Fruit fly (Drosophila melanogaster): ENCODE measurements around the gene Ndc80.
A peak's percentile ranks its signal among the peaks of the same experiment; 100 is the strongest.

Ndc80 gene

DNA sequence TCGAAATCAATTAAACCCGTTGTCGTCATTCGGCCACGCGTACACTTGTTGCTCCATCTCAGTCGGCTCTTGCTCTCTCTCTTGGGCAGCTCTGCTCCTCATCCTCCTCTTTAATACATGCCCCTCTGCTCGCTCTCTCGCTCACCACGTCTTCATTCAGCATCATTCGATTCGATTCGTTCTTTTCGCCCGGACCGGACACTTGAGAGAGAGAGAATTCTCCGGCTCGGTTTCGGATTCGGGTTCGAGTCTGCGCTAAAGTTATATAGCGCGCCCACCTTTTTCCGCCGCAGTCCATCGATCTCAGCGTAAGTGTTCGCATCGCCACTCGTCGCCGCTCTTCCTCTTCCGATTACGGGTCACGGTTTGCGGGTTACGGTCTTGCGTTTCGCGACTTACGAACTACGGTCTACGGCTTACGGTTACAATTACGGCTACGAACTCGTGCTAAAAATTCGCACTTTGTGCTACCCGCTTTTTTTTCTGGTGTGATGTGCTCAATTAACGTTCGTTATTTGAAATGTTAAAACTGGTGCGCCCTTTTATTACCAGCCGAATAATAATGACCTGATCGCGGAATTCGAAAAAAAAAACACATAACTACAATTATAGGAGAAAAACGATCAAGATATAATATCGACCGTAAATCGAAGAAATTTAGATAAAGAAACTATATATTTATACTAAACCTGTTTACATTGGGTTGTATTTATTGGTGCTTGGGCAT, 30.2 kb upstream of the Ndc80 start (continued):
- TF ChIP-seq CG3995 (GFP tag; optimal IDR thresholded peaks at IDR 0.05) (peak; percentile 86), CG13287 (GFP tag; IDR thresholded peaks at IDR 0.05; ENCODE audit: partially characterized antibody) (peak; percentile 28; the same call in 1 of the 2 replicates), CG7987 (GFP tag; optimal IDR thresholded peaks at IDR 0.05) (peak; percentile 36), Nf-YB (GFP tag; optimal IDR thresholded peaks at IDR 0.05) (peak; percentile 66), CG13894 (tag; optimal IDR thresholded peaks at IDR 0.05) (peak; percentile 66), Side (GFP tag; optimal IDR thresholded peaks at IDR 0.05) (no peak), Fer1 (GFP tag; optimal IDR thresholded peaks at IDR 0.05) (peak; percentile 54), CG9437 (GFP tag; optimal IDR thresholded peaks at IDR 0.05) (peak; percentile 74), CG7928 (GFP tag; optimal IDR thresholded peaks at IDR 0.05) (no peak), unpg (GFP tag; optimal IDR thresholded peaks at IDR 0.05) (peak; percentile 0), CG17912 (GFP tag; optimal IDR thresholded peaks at IDR 0.05) (no peak), CG3163 (GFP tag; optimal IDR thresholded peaks at IDR 0.05) (peak; percentile 7), Blimp-1 (GFP tag; optimal IDR thresholded peaks at IDR 0.05) (no peak), Stat92E (GFP tag; optimal IDR thresholded peaks at IDR 0.05) (no peak), Hand (GFP tag; optimal IDR thresholded peaks at IDR 0.05) (no peak), CG32532 (GFP tag; IDR thresholded peaks at IDR 0.05) (peak; percentile 48; the same call in 1 of the 2 replicates), CG4424 (GFP tag; optimal IDR thresholded peaks at IDR 0.05) (no peak), CG13424 (tag; optimal IDR thresholded peaks at IDR 0.05) (no peak), NfI (GFP tag; optimal IDR thresholded peaks at IDR 0.05) (no peak), ato (GFP tag; IDR thresholded peaks at IDR 0.05; ENCODE audit: partially characterized antibody) (0 out of 2 replicates have a peak, but pooled peaks have one; percentile 35), Bgb (GFP tag; IDR thresholded peaks at IDR 0.05; ENCODE audit: partially characterized antibody) (peak; percentile 44; the same call in 1 of the 2 replicates), C15 (GFP tag; IDR thresholded peaks at IDR 0.05) (no peak), Dfd (GFP tag; optimal IDR thresholded peaks at IDR 0.05) (no peak), CG8290 (GFP tag; optimal IDR thresholded peaks at IDR 0.05) (no peak), CG8290 (tag; optimal IDR thresholded peaks at IDR 0.05) (peak in 1 of 2 experiments; percentile 66), lmd (GFP tag; IDR thresholded peaks at IDR 0.05) (no peak), CG12659 (GFP tag; optimal IDR thresholded peaks at IDR 0.05) (no peak), CG17385 (GFP tag; optimal IDR thresholded peaks at IDR 0.05) (peak; percentile 76), pnt (GFP tag; optimal IDR thresholded peaks at IDR 0.05) (no peak), bcd (GFP tag; optimal IDR thresholded peaks at IDR 0.05) (no peak), vvl (GFP tag; IDR thresholded peaks at IDR 0.05) (0 out of 2 replicates have a peak, but pooled peaks have one; percentile 31), btn (GFP tag; optimal IDR thresholded peaks at IDR 0.05) (no peak), CG17328 (GFP tag; IDR thresholded peaks at IDR 0.05) (0 out of 2 replicates have a peak, but pooled peaks have one; percentile 16), CTCF (GFP tag; optimal IDR thresholded peaks at IDR 0.05) (peak; percentile 44), Ssrp (tag; optimal IDR thresholded peaks at IDR 0.05) (no peak), Meics (GFP tag; optimal IDR thresholded peaks at IDR 0.05) (no peak), CG15514 (GFP tag; optimal IDR thresholded peaks at IDR 0.05) (peak; percentile 10), CG11456 (GFP tag; IDR thresholded peaks at IDR 0.05) (no peak), Hmr (GFP tag; optimal IDR thresholded peaks at IDR 0.05) (peak; percentile 16), Dbx (GFP tag; IDR thresholded peaks at IDR 0.05) (peak; percentile 46; the same call in 1 of the 3 replicates), usp (GFP tag; optimal IDR thresholded peaks at IDR 0.05) (no peak), CG10462 (GFP tag; optimal IDR thresholded peaks at IDR 0.05) (no peak), gsb-n (tag; optimal IDR thresholded peaks at IDR 0.05) (no peak), tna (GFP tag; IDR thresholded peaks at IDR 0.05; ENCODE audit: partially characterized antibody) (no peak), Mad (GFP tag; optimal IDR thresholded peaks at IDR 0.05) (no peak), CG14965 (GFP tag; optimal IDR thresholded peaks at IDR 0.05; ENCODE audit: borderline replicate concordance) (no peak), bigmax (GFP tag; optimal IDR thresholded peaks at IDR 0.05) (no peak), CG10543 (GFP tag; optimal IDR thresholded peaks at IDR 0.05) (peak; percentile 53), CG16813 (GFP tag; IDR thresholded peaks at IDR 0.05; ENCODE audit: partially characterized antibody) (no peak)
